Fruit fly (Drosophila melanogaster) whole organism, embryonic: ENCODE data around the gene CG17107.

ENCODE experiments used
- Abd-B ChIP-seq: fragments of 200-800 bp; sonication (Bioruptor generic); optimal IDR thresholded peaks from 2 replicates; lab custom pipeline; 2018; ENCODE audit warnings: missing biosample characterization, mild to moderate bottlenecking, missing genetic modification characterization, moderate library complexity
- Atf-2 ChIP-seq: fragments of 200-800 bp; sonication (Bioruptor generic); optimal IDR thresholded peaks from 2 replicates; lab custom pipeline; 2016; ENCODE audit warnings: missing biosample characterization, missing genetic modification characterization
- Atf6 ChIP-seq: fragments of 200-800 bp; sonication (Bioruptor generic); IDR thresholded peaks from 2 replicates; pipeline ENCODE4 v1.3.6; 2022; ENCODE audit warnings: missing biosample characterization, missing genetic modification characterization
- Blimp-1 ChIP-seq: fragments of 200-800 bp; sonication (Bioruptor generic); optimal IDR thresholded peaks from 3 replicates; lab custom pipeline; 2018; ENCODE audit warnings: missing biosample characterization, missing genetic modification characterization, mild to moderate bottlenecking, moderate library complexity, missing genetic modification reagents
- CG10431 ChIP-seq: fragments of 200-800 bp; sonication (Bioruptor generic); optimal IDR thresholded peaks from 3 replicates; lab custom pipeline; 2018; ENCODE audit warnings: missing biosample characterization, mild to moderate bottlenecking, missing genetic modification characterization
- CG11456 ChIP-seq: fragments of 200-800 bp; sonication (Bioruptor generic); IDR thresholded peaks from 3 replicates; pipeline ENCODE4 v1.3.6; 2022; ENCODE audit warnings: missing biosample characterization, missing genetic modification characterization
- CG12236 ChIP-seq: fragments of 200-800 bp; sonication (Bioruptor generic); optimal IDR thresholded peaks from 2 replicates; lab custom pipeline; 2016; ENCODE audit warnings: missing biosample characterization, missing genetic modification characterization
- CG13287 ChIP-seq: fragments of 200-800 bp; sonication (Bioruptor generic); IDR thresholded peaks from 2 replicates; pipeline ENCODE4 v1.3.6; 2022; ENCODE audit warnings: missing biosample characterization, missing genetic modification characterization; ENCODE audit not compliant: partially characterized antibody
- CG15601 ChIP-seq: fragments of 200-800 bp; sonication (Bioruptor generic); optimal IDR thresholded peaks from 3 replicates; lab custom pipeline; 2019; ENCODE audit warnings: missing biosample characterization, mild to moderate bottlenecking, missing genetic modification characterization, moderate library complexity
- CG1602 ChIP-seq: fragments of 200-800 bp; sonication (Bioruptor generic); optimal IDR thresholded peaks from 3 replicates; lab custom pipeline; 2016; ENCODE audit warnings: missing biosample characterization, missing genetic modification characterization
- CG16863 ChIP-seq: fragments of 200-800 bp; sonication (Bioruptor generic); optimal IDR thresholded peaks from 3 replicates; lab custom pipeline; 2016; ENCODE audit warnings: missing biosample characterization, missing genetic modification characterization
- CG17568 ChIP-seq: fragments of 200-800 bp; sonication (Bioruptor generic); optimal IDR thresholded peaks from 2 replicates; lab custom pipeline; 2018; ENCODE audit warnings: missing biosample characterization, mild to moderate bottlenecking, missing genetic modification characterization, moderate library complexity
- CG18011 ChIP-seq: fragments of 200-800 bp; sonication (Bioruptor generic); optimal IDR thresholded peaks from 2 replicates; lab custom pipeline; 2017; ENCODE audit warnings: missing biosample characterization, missing genetic modification characterization, mild to moderate bottlenecking, moderate library complexity, missing genotype
- CG18476 ChIP-seq: fragments of 200-800 bp; sonication (Bioruptor generic); optimal IDR thresholded peaks from 2 replicates; lab custom pipeline; 2016; ENCODE audit warnings: missing biosample characterization, mild to moderate bottlenecking, missing genetic modification characterization
- CG3065 ChIP-seq: fragments of 200-800 bp; sonication (Bioruptor generic); optimal IDR thresholded peaks from 2 replicates; lab custom pipeline; 2016; ENCODE audit warnings: missing biosample characterization, missing genetic modification characterization
- CG31224 ChIP-seq: fragments of 200-800 bp; sonication (Bioruptor generic); IDR thresholded peaks from 2 replicates; pipeline ENCODE4 v1.3.6; 2022; ENCODE audit warnings: missing biosample characterization, missing genetic modification characterization
- CG33557 ChIP-seq: fragments of 200-800 bp; sonication (Bioruptor generic); optimal IDR thresholded peaks from 2 replicates; lab custom pipeline; 2019; ENCODE audit warnings: missing biosample characterization, mild to moderate bottlenecking, missing genetic modification characterization, moderate library complexity
- CG4707 ChIP-seq: fragments of 200-800 bp; sonication (Bioruptor generic); optimal IDR thresholded peaks from 2 replicates; lab custom pipeline; 2018; ENCODE audit warnings: missing biosample characterization, mild to moderate bottlenecking, missing genetic modification characterization, moderate library complexity
- CG8388 ChIP-seq: fragments of 200-800 bp; sonication (Bioruptor generic); optimal IDR thresholded peaks from 2 replicates; lab custom pipeline; 2019; ENCODE audit warnings: missing biosample characterization, mild to moderate bottlenecking, missing genetic modification characterization, moderate library complexity
- CG9215 ChIP-seq: fragments of 200-800 bp; sonication (Bioruptor generic); IDR thresholded peaks from 2 replicates; pipeline ENCODE4 v1.3.6; 2022; ENCODE audit warnings: missing biosample characterization, missing genetic modification characterization
- CG9797 ChIP-seq: fragments of 200-800 bp; sonication (Bioruptor generic); optimal IDR thresholded peaks from 3 replicates; lab custom pipeline; 2018; ENCODE audit warnings: missing biosample characterization, mild to moderate bottlenecking, missing genetic modification characterization
- CoRest ChIP-seq: fragments of 200-800 bp; sonication (Bioruptor generic); optimal IDR thresholded peaks from 3 replicates; lab custom pipeline; 2018; ENCODE audit warnings: missing biosample characterization, mild to moderate bottlenecking, missing genetic modification characterization, moderate library complexity
- H15 ChIP-seq: fragments of 200-800 bp; sonication (Bioruptor generic); IDR thresholded peaks from 3 replicates; pipeline ENCODE4 v1.3.6; 2022; ENCODE audit warnings: missing biosample characterization, missing genetic modification characterization
- Hand ChIP-seq: fragments of 200-800 bp; sonication (Bioruptor generic); optimal IDR thresholded peaks from 2 replicates; lab custom pipeline; 2017; ENCODE audit warnings: mild to moderate bottlenecking, missing biosample characterization, missing genetic modification reagents, missing genetic modification characterization
- Nf-YA ChIP-seq: fragments of 200-800 bp; sonication (Bioruptor generic); IDR thresholded peaks from 2 replicates; pipeline ENCODE4 v1.3.6; 2022; ENCODE audit warnings: missing biosample characterization, missing genetic modification characterization
- Oaz ChIP-seq: fragments of 200-800 bp; sonication (Bioruptor generic); IDR thresholded peaks from 2 replicates; pipeline ENCODE4 v1.3.6; 2022; ENCODE audit warnings: missing biosample characterization, missing genetic modification characterization
- Oli ChIP-seq: fragments of 200-800 bp; sonication (Bioruptor generic); optimal IDR thresholded peaks from 2 replicates; lab custom pipeline; 2018; ENCODE audit warnings: missing biosample characterization, mild to moderate bottlenecking, missing genetic modification characterization, moderate library complexity
- Opbp ChIP-seq: fragments of 200-800 bp; sonication (Bioruptor generic); IDR thresholded peaks from 3 replicates; pipeline ENCODE4 v1.3.6; 2022; ENCODE audit warnings: missing biosample characterization, missing genetic modification characterization; ENCODE audit not compliant: partially characterized antibody
- PHDP ChIP-seq: fragments of 200-800 bp; sonication (Bioruptor generic); optimal IDR thresholded peaks from 3 replicates; lab custom pipeline; 2018; ENCODE audit warnings: missing biosample characterization, mild to moderate bottlenecking, missing genetic modification characterization, moderate library complexity
- Usf ChIP-seq: fragments of 200-800 bp; sonication (Bioruptor generic); optimal IDR thresholded peaks from 2 replicates; lab custom pipeline; 2017; ENCODE audit warnings: missing genotype, missing biosample characterization, missing genetic modification characterization
- ase ChIP-seq: fragments of 200-800 bp; sonication (Bioruptor generic); IDR thresholded peaks from 3 replicates; pipeline ENCODE4 v1.3.6; 2022; ENCODE audit warnings: missing biosample characterization, missing genetic modification characterization
- chif ChIP-seq, 2 experiments: fragments of 200-800 bp; sonication (Bioruptor generic); optimal IDR thresholded peaks; 3 replicates each; lab custom pipeline; 2016; ENCODE audit warnings: missing biosample characterization in 2 of 2, missing genetic modification characterization in 2 of 2
- chm ChIP-seq: fragments of 200-800 bp; sonication (Bioruptor generic); IDR thresholded peaks from 2 replicates; pipeline ENCODE4 v1.3.6; 2022; ENCODE audit warnings: missing biosample characterization, missing genetic modification characterization
- dan ChIP-seq: fragments of 200-800 bp; sonication (Bioruptor generic); IDR thresholded peaks from 2 replicates; pipeline ENCODE4 v1.3.6; 2022; ENCODE audit warnings: missing biosample characterization, missing genetic modification characterization
- eyg ChIP-seq: fragments of 200-800 bp; sonication (Bioruptor generic); optimal IDR thresholded peaks from 3 replicates; lab custom pipeline; 2016; ENCODE audit warnings: missing biosample characterization, missing genetic modification characterization
- fd102C ChIP-seq: fragments of 200-800 bp; sonication (Bioruptor generic); optimal IDR thresholded peaks from 2 replicates; lab custom pipeline; 2018; ENCODE audit warnings: missing biosample characterization, mild to moderate bottlenecking, missing genetic modification characterization, moderate library complexity
- gcm2 ChIP-seq: fragments of 200-800 bp; sonication (Bioruptor generic); optimal IDR thresholded peaks from 2 replicates; lab custom pipeline; 2016; ENCODE audit warnings: missing biosample characterization, missing genetic modification characterization
- gfzf ChIP-seq: fragments of 200-800 bp; sonication (Bioruptor generic); optimal IDR thresholded peaks from 2 replicates; lab custom pipeline; 2016; ENCODE audit warnings: missing biosample characterization, mild to moderate bottlenecking, missing genetic modification characterization, moderate library complexity
- ken ChIP-seq: fragments of 200-800 bp; sonication (Bioruptor generic); IDR thresholded peaks from 3 replicates; pipeline ENCODE4 v1.3.6; 2022; ENCODE audit warnings: missing biosample characterization, missing genetic modification characterization
- maf-S ChIP-seq: fragments of 200-800 bp; sonication (Bioruptor generic); optimal IDR thresholded peaks from 2 replicates; lab custom pipeline; 2016; ENCODE audit warnings: missing biosample characterization, missing genetic modification characterization
- ranshi ChIP-seq: fragments of 200-800 bp; sonication (Bioruptor generic); IDR thresholded peaks from 2 replicates; pipeline ENCODE4 v1.3.6; 2022; ENCODE audit warnings: missing biosample characterization, missing genetic modification characterization
- sc ChIP-seq, 3 experiments: fragments of >200 bp in 2 of 3; fragments of 200-800 bp in 1 of 3; sonication (Bioruptor generic) in 1 of 3; optimal IDR thresholded peaks; 2 replicates in 2 of 3; 3 replicates in 1 of 3; lab custom pipeline; 2017; ENCODE audit warnings: mild to moderate bottlenecking in 1 of 3, missing biosample characterization in 1 of 3, missing genetic modification characterization in 1 of 3, missing genetic modification reagents in 1 of 3
- sens ChIP-seq: fragments of 200-800 bp; sonication (Bioruptor generic); peaks from one replicate; lab custom pipeline; 2016; ENCODE audit warnings: missing biosample characterization, missing genetic modification characterization
- sim ChIP-seq: fragments of 200-800 bp; sonication (Bioruptor generic); IDR thresholded peaks from 2 replicates; pipeline ENCODE4 v1.3.6; 2022; ENCODE audit warnings: missing biosample characterization, missing genetic modification characterization
- slp2 ChIP-seq: fragments of 200-800 bp; sonication (Bioruptor generic); optimal IDR thresholded peaks from 2 replicates; lab custom pipeline; 2016; ENCODE audit warnings: missing biosample characterization, missing genetic modification characterization
- stc ChIP-seq: fragments of 200-800 bp; sonication (Bioruptor generic); IDR thresholded peaks from 2 replicates; pipeline ENCODE4 v1.3.6; 2022; ENCODE audit warnings: missing biosample characterization, missing genetic modification characterization
- tx ChIP-seq: fragments of 200-800 bp; sonication (Bioruptor generic); optimal IDR thresholded peaks from 2 replicates; lab custom pipeline; 2016; ENCODE audit warnings: missing biosample characterization, missing genetic modification characterization
- wdn ChIP-seq: fragments of 200-800 bp; sonication (Bioruptor generic); IDR thresholded peaks from 2 replicates; pipeline ENCODE4 v1.3.6; 2022; ENCODE audit warnings: missing biosample characterization, missing genetic modification characterization
- zen2 ChIP-seq: fragments of 200-800 bp; sonication (Bioruptor generic); IDR thresholded peaks from 3 replicates; pipeline ENCODE4 v1.3.6; 2022; ENCODE audit warnings: missing biosample characterization, missing genetic modification characterization; ENCODE audit not compliant: partially characterized antibody
- zfh2 ChIP-seq: fragments of 200-800 bp; sonication (Bioruptor generic); optimal IDR thresholded peaks from 2 replicates; lab custom pipeline; 2016; ENCODE audit warnings: missing biosample characterization, missing genetic modification characterization

The CG17107 gene

dm6 chr2L:10665603-10666002, 16.1 kb upstream of the CG17107 start (continued):
- TF ChIP-seq ken (GFP tag; lab: Robert Waterston, UW) (peak; percentile 77; the same call in 2 of the 3 replicates), maf-S (GFP tag; lab: Kevin White, UChicago) (peak; percentile 61), ase (GFP tag; lab: Robert Waterston, UW) (peak; percentile 86), stc (GFP tag; lab: Robert Waterston, UW) (peak; percentile 84), Oli (tag; lab: Kevin White, UChicago) (peak; percentile 84), zen2 (GFP tag; lab: Robert Waterston, UW) (no peak), ranshi (GFP tag; lab: Robert Waterston, UW) (peak; percentile 88), sens (peak; percentile 94), Nf-YA (GFP tag; lab: Robert Waterston, UW) (peak; percentile 78), Hand (GFP tag; lab: Kevin White, UChicago) (no peak), CG9797 (GFP tag; lab: Kevin White, UChicago) (no peak), CG1602 (GFP tag; lab: Kevin White, UChicago) (peak; percentile 55), H15 (GFP tag; lab: Robert Waterston, UW) (peak; percentile 85), CG18476 (GFP tag; lab: Kevin White, UChicago) (peak; percentile 37), slp2 (peak; percentile 58), gcm2 (GFP tag; lab: Kevin White, UChicago) (peak; percentile 22), sim (GFP tag; lab: Robert Waterston, UW) (peak; percentile 54; the same call in 1 of the 2 replicates), CG10431 (GFP tag; lab: Kevin White, UChicago) (no peak), zfh2 (GFP tag; lab: Kevin White, UChicago) (peak; percentile 59), Atf6 (GFP tag; lab: Robert Waterston, UW) (peak; percentile 83), wdn (GFP tag; lab: Robert Waterston, UW) (peak; percentile 64), CG11456 (peak; percentile 84; the same call in 2 of the 3 replicates), PHDP (tag; lab: Kevin White, UChicago) (peak; percentile 79), CG15601 (no peak), eyg (GFP tag; lab: Kevin White, UChicago) (peak; percentile 63), Abd-B (peak; percentile 64), gfzf (no peak), CG18011 (GFP tag; lab: Kevin White, UChicago) (peak; percentile 58), CG3065 (peak; percentile 23), chif (GFP tag; optimal IDR thresholded peaks at IDR 0.05; lab: Kevin White, UChicago) (peak; percentile 69 to 77), dan (GFP tag; lab: Robert Waterston, UW) (peak; percentile 33; the same call in 1 of the 2 replicates), CG16863 (GFP tag; lab: Kevin White, UChicago) (peak; percentile 79), CG8388 (peak; percentile 63), CG31224 (peak; percentile 62), sc (optimal IDR thresholded peaks at IDR 0.05; lab: Kevin White, UChicago) (no peak), sc (GFP tag; optimal IDR thresholded peaks at IDR 0.05; lab: Kevin White, UChicago) (no peak), Atf-2 (GFP tag; lab: Kevin White, UChicago) (peak; percentile 74), Opbp (GFP tag; lab: Robert Waterston, UW) (no peak), CG12236 (GFP tag; lab: Kevin White, UChicago) (peak; percentile 57), CG9215 (peak; percentile 70), CG4707 (GFP tag; lab: Kevin White, UChicago) (no peak), Usf (GFP tag; lab: Kevin White, UChicago) (peak; percentile 16), CG17568 (GFP tag; lab: Kevin White, UChicago) (peak; percentile 48), chm (GFP tag; lab: Robert Waterston, UW) (peak; percentile 60; the same call in 1 of the 2 replicates), CG13287 (GFP tag; lab: Robert Waterston, UW) (no peak), Blimp-1 (peak; percentile 61), Oaz (GFP tag; lab: Robert Waterston, UW) (peak; percentile 81), CG33557 (GFP tag; lab: Kevin White, UChicago) (no peak), tx (GFP tag; lab: Kevin White, UChicago) (peak; percentile 72), fd102C (GFP tag; lab: Kevin White, UChicago) (no peak), CoRest (tag; lab: Kevin White, UChicago) (peak; percentile 78)
